Worm (Caenorhabditis elegans) whole organism, L1 larva: ENCODE measurements around the gene Y41C4A.18.

Experiments
- aha-1 ChIP-seq: fragments of 150-350 bp; optimal IDR thresholded peaks from 2 replicates; lab custom pipeline; 2014; ENCODE audit warnings: missing biosample characterization, missing genetic modification characterization
- aly-2 ChIP-seq: fragments of 150-350 bp; optimal IDR thresholded peaks from 2 replicates; lab custom pipeline; 2014; ENCODE audit warnings: missing biosample characterization, missing genetic modification characterization
- ama-1 ChIP-seq: fragments of 150-350 bp; optimal IDR thresholded peaks from 2 replicates; lab custom pipeline; 2014
- lin-15B ChIP-seq: fragments of 150-350 bp; sonication (generic microtip); optimal IDR thresholded peaks from 3 replicates; lab custom pipeline; 2014; ENCODE audit warnings: missing biosample characterization, missing genetic modification characterization
- nhr-237 ChIP-seq: fragments of 150-350 bp; optimal IDR thresholded peaks from 2 replicates; lab custom pipeline; 2014; ENCODE audit warnings: missing biosample characterization, missing genetic modification characterization
- nhr-28 ChIP-seq: fragments of 150-350 bp; optimal IDR thresholded peaks from 2 replicates; lab custom pipeline; 2014; ENCODE audit warnings: missing biosample characterization, missing genetic modification characterization
- nhr-47 ChIP-seq: sonication (generic microtip); optimal IDR thresholded peaks from 2 replicates; lab custom pipeline; 2016; ENCODE audit warnings: mild to moderate bottlenecking, missing genetic modification characterization, moderate library complexity, missing compliant biosample characterization
- skn-1 ChIP-seq: fragments of 150-350 bp; optimal IDR thresholded peaks from 2 replicates; lab custom pipeline; 2014; ENCODE audit warnings: missing biosample characterization, missing genetic modification characterization
- tlp-1 ChIP-seq: fragments of 150-350 bp; optimal IDR thresholded peaks from 2 replicates; lab custom pipeline; 2014; ENCODE audit warnings: missing biosample characterization, missing genetic modification characterization
- unc-62 ChIP-seq: fragments of 150-350 bp; optimal IDR thresholded peaks from 2 replicates; lab custom pipeline; 2014; ENCODE audit warnings: missing biosample characterization, missing genetic modification reagents, missing genetic modification characterization
- unc-86 ChIP-seq: sonication (generic microtip); optimal IDR thresholded peaks from 2 replicates; lab custom pipeline; 2016; ENCODE audit warnings: missing genetic modification characterization, missing compliant biosample characterization
- zag-1 ChIP-seq: fragments of 150-350 bp; optimal IDR thresholded peaks from 2 replicates; lab custom pipeline; 2014; ENCODE audit warnings: missing biosample characterization, missing genetic modification characterization
- ztf-11 ChIP-seq, 2 experiments: sonication (generic microtip); optimal IDR thresholded peaks; 2 replicates each; lab custom pipeline; 2016 to 2017; ENCODE audit warnings: missing genetic modification characterization in 2 of 2, missing biosample characterization in 1 of 2, missing compliant biosample characterization in 1 of 2

DNA sequence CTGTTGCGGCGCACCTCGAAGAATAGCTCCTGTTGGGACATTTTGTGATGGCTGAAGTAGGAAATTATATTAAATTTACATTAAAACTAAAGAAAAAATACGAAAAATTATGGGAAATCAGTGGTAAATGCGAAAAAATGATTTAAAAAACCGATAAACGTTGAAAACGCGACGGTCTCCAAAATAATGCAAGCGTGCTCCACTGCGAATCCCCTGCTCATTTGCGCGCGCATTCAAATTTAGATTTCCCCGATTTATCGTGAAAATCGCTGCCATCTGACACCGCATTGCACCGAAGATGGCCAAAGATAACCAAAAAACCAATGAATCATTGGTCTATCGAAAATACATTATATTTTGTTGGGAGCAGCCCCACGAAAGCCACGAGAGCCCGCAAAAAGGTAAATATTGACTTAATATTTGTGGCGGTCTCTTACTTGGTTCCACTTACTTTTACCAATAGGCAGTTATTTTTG lies 11.0 kb upstream of the Y41C4A.18 start, which contains the start of the genes elb-1 and Y41C4A.11:
- TF ChIP-seq nhr-28 (tag; lab: Kevin White, UChicago) = no peak
- TF ChIP-seq aha-1 (tag; lab: Kevin White, UChicago) = no peak
- peak; percentile 65 for TF ChIP-seq lin-15B (tag; lab: Kevin White, UChicago)
- no peak for TF ChIP-seq zag-1 (tag; lab: Kevin White, UChicago)
- peak; percentile 17 for TF ChIP-seq nhr-237 (tag; lab: Kevin White, UChicago)
- TF ChIP-seq skn-1 (tag; lab: Kevin White, UChicago) = peak; percentile 80
- TF ChIP-seq ama-1 = no peak
- TF ChIP-seq aly-2 (tag; lab: Kevin White, UChicago) = peak; percentile 1
- no peak for TF ChIP-seq tlp-1 (tag; lab: Kevin White, UChicago)
- no peak for TF ChIP-seq unc-62
- peak; percentile 87 for TF ChIP-seq nhr-47
- peak in 1 of 2 experiments; percentile 19 for TF ChIP-seq ztf-11 (tag; optimal IDR thresholded peaks at IDR 0.05; lab: Kevin White, UChicago)
- TF ChIP-seq unc-86 (tag; lab: Kevin White, UChicago) = peak; percentile 60
